Fruit fly (Drosophila melanogaster) whole organism, embryonic: ENCODE results near the gene Art8.

Source experiments
- Atf-2 ChIP-seq: fragments of 200-800 bp; sonication (Bioruptor generic); optimal IDR thresholded peaks from 2 replicates; lab custom pipeline; 2016; ENCODE audit warnings: missing biosample characterization, missing genetic modification characterization
- B-H1 ChIP-seq: fragments of 200-800 bp; sonication (Bioruptor generic); IDR thresholded peaks from 3 replicates; pipeline ENCODE4 v1.3.6; 2022; ENCODE audit warnings: missing biosample characterization, missing genetic modification characterization
- Blimp-1 ChIP-seq: fragments of 200-800 bp; sonication (Bioruptor generic); optimal IDR thresholded peaks from 3 replicates; lab custom pipeline; 2018; ENCODE audit warnings: missing biosample characterization, missing genetic modification characterization, mild to moderate bottlenecking, moderate library complexity, missing genetic modification reagents
- CG10565 ChIP-seq: fragments of 200-800 bp; sonication (Bioruptor generic); optimal IDR thresholded peaks from 3 replicates; lab custom pipeline; 2016; ENCODE audit warnings: missing biosample characterization, mild to moderate bottlenecking, missing genetic modification characterization
- CG10979 ChIP-seq: fragments of 200-800 bp; sonication (Bioruptor generic); optimal IDR thresholded peaks from 2 replicates; lab custom pipeline; 2018; ENCODE audit warnings: missing biosample characterization, mild to moderate bottlenecking, missing genetic modification characterization, moderate library complexity
- CG13775 ChIP-seq: fragments of 200-800 bp; sonication (Bioruptor generic); optimal IDR thresholded peaks from 3 replicates; lab custom pipeline; 2017; ENCODE audit warnings: missing biosample characterization, mild to moderate bottlenecking, missing genetic modification characterization
- CG14441 ChIP-seq: fragments of 200-800 bp; sonication (Bioruptor generic); IDR thresholded peaks from 2 replicates; pipeline ENCODE4 v1.3.6; 2022; ENCODE audit warnings: missing biosample characterization, missing genetic modification characterization
- CG14667 ChIP-seq: fragments of 200-800 bp; sonication (Bioruptor generic); IDR thresholded peaks from 2 replicates; pipeline ENCODE4 v1.3.6; 2022; ENCODE audit warnings: missing biosample characterization, missing genetic modification characterization
- CG1602 ChIP-seq: fragments of 200-800 bp; sonication (Bioruptor generic); optimal IDR thresholded peaks from 3 replicates; lab custom pipeline; 2016; ENCODE audit warnings: missing biosample characterization, missing genetic modification characterization
- CG16815 ChIP-seq: fragments of 200-800 bp; sonication (Bioruptor generic); optimal IDR thresholded peaks from 3 replicates; lab custom pipeline; 2017; ENCODE audit warnings: missing biosample characterization, mild to moderate bottlenecking, missing genetic modification characterization
- CG17568 ChIP-seq: fragments of 200-800 bp; sonication (Bioruptor generic); optimal IDR thresholded peaks from 2 replicates; lab custom pipeline; 2018; ENCODE audit warnings: missing biosample characterization, mild to moderate bottlenecking, missing genetic modification characterization, moderate library complexity
- CG17912 ChIP-seq: fragments of 200-800 bp; sonication (Bioruptor generic); optimal IDR thresholded peaks from 2 replicates; lab custom pipeline; 2018; ENCODE audit warnings: missing biosample characterization, mild to moderate bottlenecking, missing genetic modification characterization
- CG18619 ChIP-seq: fragments of 200-800 bp; sonication (Bioruptor generic); optimal IDR thresholded peaks from 3 replicates; lab custom pipeline; 2017; ENCODE audit warnings: missing biosample characterization, mild to moderate bottlenecking, missing genetic modification characterization
- CG2678 ChIP-seq: fragments of 200-800 bp; sonication (Bioruptor generic); optimal IDR thresholded peaks from 3 replicates; lab custom pipeline; 2019; ENCODE audit warnings: missing biosample characterization, mild to moderate bottlenecking, missing genetic modification characterization, moderate library complexity
- CG32767 ChIP-seq: fragments of 200-800 bp; sonication (Bioruptor generic); IDR thresholded peaks from 2 replicates; pipeline ENCODE4 v1.3.6; 2022; ENCODE audit warnings: missing biosample characterization, missing genetic modification characterization
- CG34422 ChIP-seq: fragments of 200-800 bp; sonication (Bioruptor generic); IDR thresholded peaks from 3 replicates; pipeline ENCODE4 v1.3.6; 2022; ENCODE audit warnings: missing biosample characterization, missing genetic modification characterization
- CG4424 ChIP-seq: fragments of 200-800 bp; sonication (Bioruptor generic); optimal IDR thresholded peaks from 3 replicates; lab custom pipeline; 2016; ENCODE audit warnings: missing biosample characterization, missing genetic modification characterization
- CG5180 ChIP-seq: fragments of 200-800 bp; sonication (Bioruptor generic); optimal IDR thresholded peaks from 3 replicates; lab custom pipeline; 2017; ENCODE audit warnings: missing biosample characterization, missing genetic modification characterization, mild to moderate bottlenecking, moderate library complexity, missing genetic modification reagents
- CG5953 ChIP-seq: fragments of 200-800 bp; sonication (Bioruptor generic); IDR thresholded peaks from 2 replicates; pipeline ENCODE4 v1.3.6; 2022; ENCODE audit warnings: missing biosample characterization, missing genetic modification characterization
- CG8281 ChIP-seq: fragments of 200-800 bp; sonication (Bioruptor generic); optimal IDR thresholded peaks from 2 replicates; lab custom pipeline; 2018; ENCODE audit warnings: missing biosample characterization, mild to moderate bottlenecking, missing genetic modification characterization, moderate library complexity
- CG8478 ChIP-seq: fragments of >200 bp; optimal IDR thresholded peaks from 2 replicates; lab custom pipeline; 2018
- CG9609 ChIP-seq: fragments of 200-800 bp; sonication (Bioruptor generic); optimal IDR thresholded peaks from 3 replicates; lab custom pipeline; 2016; ENCODE audit warnings: missing biosample characterization, missing genetic modification characterization
- CG9876 ChIP-seq: fragments of 200-800 bp; sonication (Bioruptor generic); optimal IDR thresholded peaks from 2 replicates; lab custom pipeline; 2016; ENCODE audit warnings: missing biosample characterization, missing genetic modification characterization
- D ChIP-seq, 2 experiments: fragments of 200-800 bp in 1 of 2; fragments of >200 bp in 1 of 2; sonication (Bioruptor generic) in 1 of 2; optimal IDR thresholded peaks; 2 replicates in 1 of 2; 3 replicates in 1 of 2; lab custom pipeline; 2017; ENCODE audit warnings: mild to moderate bottlenecking in 1 of 2, missing biosample characterization in 1 of 2, missing genetic modification characterization in 1 of 2, missing genetic modification reagents in 1 of 2
- Dbx ChIP-seq: fragments of 200-800 bp; sonication (Bioruptor generic); IDR thresholded peaks from 3 replicates; pipeline ENCODE4 v1.3.6; 2022; ENCODE audit warnings: missing biosample characterization, missing genetic modification characterization
- Dek ChIP-seq: fragments of 200-800 bp; sonication (Bioruptor generic); optimal IDR thresholded peaks from 3 replicates; lab custom pipeline; 2019; ENCODE audit warnings: missing biosample characterization, mild to moderate bottlenecking, missing genetic modification characterization, moderate library complexity
- Dll ChIP-seq: fragments of 200-800 bp; sonication (Bioruptor generic); IDR thresholded peaks from 4 replicates; pipeline ENCODE4 v1.3.6; 2022; ENCODE audit warnings: missing biosample characterization, missing genetic modification characterization; ENCODE audit not compliant: partially characterized antibody
- Elba2 ChIP-seq: fragments of 200-800 bp; sonication (Bioruptor generic); optimal IDR thresholded peaks from 3 replicates; lab custom pipeline; 2016; ENCODE audit warnings: missing biosample characterization, missing genetic modification characterization
- Fer1 ChIP-seq: fragments of 200-800 bp; sonication (Bioruptor generic); optimal IDR thresholded peaks from 2 replicates; lab custom pipeline; 2017; ENCODE audit warnings: missing biosample characterization, mild to moderate bottlenecking, missing genetic modification characterization
- HmgZ ChIP-seq: fragments of 200-800 bp; sonication (Bioruptor generic); optimal IDR thresholded peaks from 2 replicates; lab custom pipeline; 2018; ENCODE audit warnings: missing biosample characterization, mild to moderate bottlenecking, missing genetic modification characterization
- Lim3 ChIP-seq: fragments of 200-800 bp; sonication (Bioruptor generic); IDR thresholded peaks from 2 replicates; pipeline ENCODE4 v1.3.6; 2022; ENCODE audit warnings: missing biosample characterization, missing genetic modification characterization
- Lpt ChIP-seq: fragments of >200 bp; optimal IDR thresholded peaks from 2 replicates; lab custom pipeline; 2018; ENCODE audit warnings: missing biosample characterization, missing genetic modification characterization
- NC2β ChIP-seq: fragments of 200-800 bp; sonication (Bioruptor generic); optimal IDR thresholded peaks from 2 replicates; lab custom pipeline; 2016; ENCODE audit warnings: missing biosample characterization, missing genetic modification characterization
- NK7.1 ChIP-seq: fragments of 200-800 bp; sonication (Bioruptor generic); optimal IDR thresholded peaks from 3 replicates; lab custom pipeline; 2016; ENCODE audit warnings: missing biosample characterization, missing genetic modification characterization
- Ptx1 ChIP-seq: fragments of 200-800 bp; sonication (Bioruptor generic); IDR thresholded peaks from 2 replicates; pipeline ENCODE4 v1.3.6; 2022; ENCODE audit warnings: missing biosample characterization, missing genetic modification characterization
- Rx ChIP-seq: fragments of 200-800 bp; sonication (Bioruptor generic); IDR thresholded peaks from 2 replicates; pipeline ENCODE4 v1.3.6; 2022; ENCODE audit warnings: missing biosample characterization, missing genetic modification characterization
- Stat92E ChIP-seq, 3 experiments: fragments of >200 bp in 2 of 3; fragments of 200-800 bp in 1 of 3; sonication (Bioruptor generic) in 1 of 3; optimal IDR thresholded peaks; 2 replicates each; lab custom pipeline; 2017 to 2019; ENCODE audit warnings: missing biosample characterization in 3 of 3, missing genetic modification characterization in 3 of 3, mild to moderate bottlenecking in 1 of 3, moderate library complexity in 1 of 3
- Usf ChIP-seq: fragments of 200-800 bp; sonication (Bioruptor generic); optimal IDR thresholded peaks from 2 replicates; lab custom pipeline; 2017; ENCODE audit warnings: missing genotype, missing biosample characterization, missing genetic modification characterization
- aop ChIP-seq: fragments of 200-800 bp; sonication (Bioruptor generic); IDR thresholded peaks from 2 replicates; pipeline ENCODE4 v1.3.6; 2022; ENCODE audit warnings: missing biosample characterization, missing genetic modification characterization
- dan ChIP-seq: fragments of 200-800 bp; sonication (Bioruptor generic); IDR thresholded peaks from 2 replicates; pipeline ENCODE4 v1.3.6; 2022; ENCODE audit warnings: missing biosample characterization, missing genetic modification characterization
- h ChIP-seq: fragments of >200 bp; optimal IDR thresholded peaks from 2 replicates; lab custom pipeline; 2017
- inv ChIP-seq: fragments of 200-800 bp; sonication (Bioruptor generic); IDR thresholded peaks from 2 replicates; pipeline ENCODE4 v1.3.6; 2022; ENCODE audit warnings: missing biosample characterization, missing genetic modification characterization; ENCODE audit not compliant: partially characterized antibody
- kay ChIP-seq: fragments of 200-800 bp; sonication (Bioruptor generic); optimal IDR thresholded peaks from 2 replicates; lab custom pipeline; 2016; ENCODE audit warnings: missing biosample characterization, missing genetic modification characterization
- lmd ChIP-seq: fragments of 200-800 bp; sonication (Bioruptor generic); IDR thresholded peaks from 2 replicates; pipeline ENCODE4 v1.3.6; 2022; ENCODE audit warnings: missing biosample characterization, missing genetic modification characterization
- nerfin-1 ChIP-seq: fragments of 200-800 bp; sonication (Bioruptor generic); optimal IDR thresholded peaks from 3 replicates; lab custom pipeline; 2019; ENCODE audit warnings: missing biosample characterization, mild to moderate bottlenecking, missing genetic modification characterization, moderate library complexity
- oc ChIP-seq: fragments of 200-800 bp; sonication (Bioruptor generic); optimal IDR thresholded peaks from 2 replicates; lab custom pipeline; 2018; ENCODE audit warnings: missing biosample characterization, mild to moderate bottlenecking, missing genetic modification characterization, moderate library complexity
- p53 ChIP-seq: fragments of 200-800 bp; sonication (Bioruptor generic); optimal IDR thresholded peaks from 2 replicates; lab custom pipeline; 2016; ENCODE audit warnings: missing biosample characterization, missing genetic modification characterization
- pzg ChIP-seq: fragments of 200-800 bp; sonication (Bioruptor generic); optimal IDR thresholded peaks from 3 replicates; lab custom pipeline; 2018; ENCODE audit warnings: missing biosample characterization, mild to moderate bottlenecking, missing genetic modification characterization, moderate library complexity
- ranshi ChIP-seq: fragments of 200-800 bp; sonication (Bioruptor generic); IDR thresholded peaks from 2 replicates; pipeline ENCODE4 v1.3.6; 2022; ENCODE audit warnings: missing biosample characterization, missing genetic modification characterization
- tap ChIP-seq: fragments of 200-800 bp; optimal IDR thresholded peaks from 3 replicates; lab custom pipeline; 2019; ENCODE audit warnings: missing biosample characterization, mild to moderate bottlenecking, missing genetic modification characterization, moderate library complexity

Gene Art8

DNA sequence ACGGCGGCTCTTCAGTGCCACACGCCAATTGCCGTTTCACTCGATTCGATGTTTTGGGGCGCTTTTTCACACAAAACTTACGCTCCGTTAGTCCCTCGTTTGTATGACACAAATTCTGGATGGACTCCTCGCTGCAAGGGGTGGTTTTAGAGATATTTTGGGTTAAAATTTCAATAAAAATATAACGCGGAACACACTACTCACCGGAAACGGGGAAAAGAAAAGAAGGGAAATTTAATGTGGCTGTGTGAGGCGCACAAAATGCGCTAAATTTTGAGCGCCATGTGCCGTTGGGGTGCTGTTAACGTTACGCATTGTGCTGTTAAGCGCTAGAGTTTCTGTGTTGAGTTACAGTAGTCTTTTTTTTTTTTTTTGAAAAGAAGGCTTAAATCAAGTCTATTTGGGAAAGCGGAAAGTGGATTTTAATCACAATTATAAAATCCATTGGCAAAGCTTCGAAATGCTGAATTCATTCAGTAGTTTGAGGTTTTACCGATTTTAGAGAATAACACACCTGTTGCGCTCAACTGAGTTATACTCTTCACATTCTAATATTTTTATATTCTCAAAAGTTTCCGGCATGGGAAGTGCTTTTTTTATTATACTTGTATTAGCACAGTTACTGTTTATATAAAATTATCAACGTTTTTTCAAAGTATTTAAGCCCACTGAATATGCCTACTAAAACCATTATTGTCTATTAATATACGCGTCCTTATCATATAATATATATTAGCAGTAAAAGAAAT is 6.8 kb downstream of the Art8 start, which contains the start of gene RpL9 (continued):
- TF ChIP-seq kay (GFP tag; lab: Kevin White, UChicago) (no peak), HmgZ (tag; lab: Kevin White, UChicago) (peak; percentile 30), CG32767 (no peak), p53 (peak; percentile 80), inv (GFP tag; lab: Robert Waterston, UW) (no peak), nerfin-1 (peak; percentile 70), Lim3 (GFP tag; lab: Robert Waterston, UW) (no peak), NK7.1 (GFP tag; lab: Kevin White, UChicago) (peak; percentile 76), Ptx1 (no peak), lmd (no peak), CG8281 (tag; lab: Kevin White, UChicago) (peak; percentile 50), CG17568 (GFP tag; lab: Kevin White, UChicago) (peak; percentile 93), aop (GFP tag; lab: Robert Waterston, UW) (no peak), CG9609 (peak; percentile 40), Dll (no peak), CG1602 (no peak), Usf (GFP tag; lab: Kevin White, UChicago) (peak; percentile 38), CG16815 (GFP tag; lab: Kevin White, UChicago) (no peak), Dbx (no peak; the same call in 2 of the 3 replicates), CG14441 (GFP tag; lab: Robert Waterston, UW) (no peak; the same call in 1 of the 2 replicates), Fer1 (peak; percentile 86), CG10979 (tag; lab: Kevin White, UChicago) (peak; percentile 49), CG2678 (tag; lab: Kevin White, UChicago) (no peak), Blimp-1 (GFP tag; lab: Kevin White, UChicago) (no peak), Stat92E (GFP tag; optimal IDR thresholded peaks at IDR 0.05; lab: Kevin White, UChicago) (peak in 1 of 3 experiments; percentile 35), CG18619 (GFP tag; lab: Kevin White, UChicago) (peak; percentile 69), CG9876 (peak; percentile 33), CG17912 (GFP tag; lab: Kevin White, UChicago) (peak; percentile 91), CG13775 (peak; percentile 78), Rx (GFP tag; lab: Robert Waterston, UW) (no peak), pzg (peak; percentile 51), Dek (no peak), Atf-2 (GFP tag; lab: Kevin White, UChicago) (peak; percentile 75), Lpt (no peak), CG34422 (peak; percentile 83), CG5953 (no peak; the same call in 1 of the 2 replicates), CG14667 (no peak), dan (no peak), h (lab: Kevin White, UChicago) (no peak), Elba2 (GFP tag; lab: Kevin White, UChicago) (peak; percentile 51), CG4424 (GFP tag; lab: Kevin White, UChicago) (peak; percentile 54), B-H1 (peak; percentile 23; the same call in 1 of the 3 replicates), CG10565 (GFP tag; lab: Kevin White, UChicago) (no peak), NC2β (GFP tag; lab: Kevin White, UChicago) (peak; percentile 87), ranshi (GFP tag; lab: Robert Waterston, UW) (no peak; the same call in 1 of the 2 replicates), tap (tag; lab: Kevin White, UChicago) (no peak), oc (tag; lab: Kevin White, UChicago) (no peak), CG5180 (peak; percentile 67), D (optimal IDR thresholded peaks at IDR 0.05; lab: Kevin White, UChicago) (no peak), D (GFP tag; optimal IDR thresholded peaks at IDR 0.05; lab: Kevin White, UChicago) (peak; percentile 61), CG8478 (lab: Kevin White, UChicago) (no peak)
